Worm (Caenorhabditis elegans) whole organism, L4/young adult: ENCODE results near the gene R13H4.7.

Source experiments
- W03F9.2 ChIP-seq: fragments of 150-350 bp; optimal IDR thresholded peaks from 2 replicates; lab custom pipeline; 2014; ENCODE audit warnings: missing biosample characterization, missing genetic modification characterization
- dao-5 ChIP-seq: sonication (generic microtip); optimal IDR thresholded peaks from 2 replicates; lab custom pipeline; 2016; ENCODE audit warnings: missing genotype, missing genetic modification characterization, moderate library complexity, missing compliant biosample characterization
- him-1 ChIP-seq: sonication (generic microtip); optimal IDR thresholded peaks from 2 replicates; lab custom pipeline; 2016; ENCODE audit warnings: missing genotype, missing genetic modification reagents, missing genetic modification characterization, missing compliant biosample characterization

R13H4.7 gene

DNA sequence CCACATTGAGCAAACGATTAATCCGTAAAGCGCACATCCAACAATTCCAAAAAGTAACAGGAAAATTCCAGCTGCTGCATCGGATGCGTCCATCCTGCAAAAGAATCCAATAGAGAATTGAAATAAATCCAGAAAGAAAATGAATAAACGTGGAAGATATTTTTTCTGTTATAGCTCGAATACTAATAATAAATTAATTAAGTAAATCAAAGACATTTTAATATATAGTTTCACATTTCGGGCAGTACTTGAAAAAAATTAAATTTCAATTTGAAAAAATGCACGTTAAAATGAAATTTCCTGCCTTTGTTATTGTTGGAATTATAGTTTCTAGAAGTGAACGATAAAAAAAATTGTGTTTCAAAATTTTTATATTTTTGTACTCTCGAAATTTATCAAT, at the start of gene R13H4.7:
Gene R13H4.7 (minus strand): TSS at position 101 of the 400 bp plus-strand sequence.
- TF ChIP-seq dao-5 (no peak), W03F9.2 (no peak), him-1 (tag; lab: Kevin White, UChicago) (no peak)

DNA sequence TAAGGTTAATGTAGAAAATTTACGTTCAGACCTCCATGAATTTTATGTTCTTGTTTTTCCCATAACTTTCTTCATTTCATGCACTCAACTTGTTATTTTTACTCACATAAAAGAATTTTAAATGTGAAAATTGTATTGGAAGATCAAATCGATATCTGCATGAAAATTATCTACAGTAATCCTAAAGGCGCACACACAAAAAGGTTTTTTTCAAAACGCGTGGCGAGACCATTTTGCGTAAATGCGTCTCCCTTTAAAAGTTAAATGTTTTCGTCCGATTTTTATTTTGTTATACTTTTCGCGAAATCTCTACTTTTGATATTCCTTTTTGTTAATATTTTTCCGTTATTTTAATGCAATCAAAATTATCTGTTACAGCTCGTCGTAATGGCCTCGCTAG, 49.1 kb upstream of the R13H4.7 start, which contains the start of gene R31.2:
Gene R31.2 (plus strand): TSS at position 388 of the 400 bp plus-strand sequence.
- TF ChIP-seq dao-5 (no peak), W03F9.2 (no peak), him-1 (tag; lab: Kevin White, UChicago) (no peak)

DNA sequence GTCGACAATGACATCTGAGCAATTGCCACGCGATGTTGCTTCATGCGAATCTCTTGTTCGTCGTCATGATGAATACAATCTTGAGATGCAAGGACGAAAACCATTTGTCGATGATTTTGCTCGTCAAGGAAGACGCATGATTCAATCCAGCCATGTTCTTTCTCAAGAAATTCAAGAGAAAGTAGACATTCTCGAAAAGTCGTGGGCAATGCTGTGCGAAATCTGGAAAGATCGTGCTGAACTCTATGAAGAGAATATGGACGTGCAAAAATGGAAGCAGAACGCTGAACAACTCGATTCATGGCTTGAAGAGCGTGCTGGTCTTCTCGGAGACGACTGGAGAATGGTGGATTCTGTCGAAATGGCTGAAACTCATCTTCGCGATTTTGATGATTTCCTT, 45.2 kb upstream of the R13H4.7 start:
- no peak for TF ChIP-seq W03F9.2
- no peak for TF ChIP-seq dao-5
- TF ChIP-seq him-1 (tag; lab: Kevin White, UChicago): no peak

DNA sequence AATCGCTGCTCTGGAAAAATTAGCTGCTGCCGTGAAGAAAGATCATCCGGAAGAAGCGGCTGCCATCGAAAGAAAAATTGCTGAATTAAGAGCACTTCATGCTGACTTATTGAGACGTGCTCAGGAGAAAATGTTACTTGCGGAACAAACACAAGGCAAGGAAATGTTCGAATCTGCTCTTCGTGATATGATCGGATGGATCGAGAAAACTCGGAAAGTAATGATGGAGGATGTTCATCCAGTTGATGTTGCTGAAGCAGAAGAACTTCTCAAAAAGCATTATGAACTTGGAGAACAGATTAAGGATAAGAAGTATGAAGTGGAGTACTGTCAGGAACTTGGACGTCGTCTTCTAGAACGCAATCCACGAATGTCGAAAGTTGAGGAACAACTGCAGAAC, 37.9 kb upstream of the R13H4.7 start:
- no peak for TF ChIP-seq W03F9.2
- TF ChIP-seq him-1 (tag; lab: Kevin White, UChicago): no peak
- no peak for TF ChIP-seq dao-5

DNA sequence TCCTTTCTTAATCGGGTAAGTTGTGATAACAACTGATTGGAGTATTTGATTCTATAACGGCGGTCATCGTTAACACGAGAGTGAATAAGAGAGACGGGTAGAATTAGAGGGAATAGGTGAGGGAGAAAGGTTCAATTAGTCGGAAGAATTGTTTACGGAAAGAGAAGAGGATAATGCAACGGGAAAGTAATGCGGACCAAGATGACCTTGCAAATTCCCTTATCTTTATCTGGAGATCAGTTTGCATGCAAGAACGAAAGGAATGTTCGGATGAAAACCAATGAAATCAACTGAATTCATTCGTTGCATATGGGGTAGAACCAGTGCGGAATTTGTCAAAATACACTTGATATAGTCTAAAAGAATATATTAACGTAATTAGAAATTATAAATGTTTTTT, 34.1 kb upstream of the R13H4.7 start:
- no peak for TF ChIP-seq him-1 (tag; lab: Kevin White, UChicago)
- no peak for TF ChIP-seq W03F9.2
- no peak for TF ChIP-seq dao-5

DNA sequence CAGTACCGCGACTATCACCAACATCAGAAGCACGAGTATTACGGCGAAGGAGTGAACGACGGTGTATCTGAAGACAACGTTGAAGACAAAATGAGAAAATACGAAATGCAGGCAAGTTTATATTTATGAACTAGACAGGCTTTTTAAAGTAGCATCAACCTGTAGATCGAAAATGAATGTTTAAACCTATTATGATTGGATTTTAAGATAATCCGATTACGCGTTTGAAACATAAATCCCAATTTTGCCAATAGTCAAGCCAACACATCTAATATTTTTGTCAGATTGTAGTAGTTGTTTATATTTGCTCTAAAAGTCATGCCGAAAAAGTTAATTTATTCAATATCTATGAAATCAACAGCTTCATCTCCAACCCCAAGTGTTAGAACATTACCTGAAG, 33.2 kb upstream of the R13H4.7 start:
- TF ChIP-seq dao-5: no peak
- TF ChIP-seq W03F9.2: no peak
- no peak for TF ChIP-seq him-1 (tag; lab: Kevin White, UChicago)

DNA sequence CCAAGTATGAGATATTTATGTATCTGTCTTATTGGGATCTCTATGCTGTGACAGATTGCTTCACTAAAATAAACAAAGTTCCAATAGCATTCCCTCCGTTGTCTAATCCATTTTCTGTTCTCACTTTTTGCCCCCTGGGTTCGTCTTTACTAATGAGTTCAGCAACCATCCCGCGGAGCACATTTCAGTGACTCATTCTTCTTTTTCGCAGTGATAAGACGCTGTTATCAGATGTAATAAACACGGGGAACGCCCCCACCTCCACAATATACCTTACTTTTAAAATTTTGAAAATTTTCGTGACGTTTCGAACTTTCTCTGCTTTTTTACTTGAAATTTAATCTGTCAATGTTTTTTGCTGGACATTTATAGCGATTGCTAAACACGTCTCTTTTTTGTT, 32.1 kb upstream of the R13H4.7 start:
- TF ChIP-seq him-1 (tag; lab: Kevin White, UChicago): no peak
- TF ChIP-seq W03F9.2: no peak

DNA sequence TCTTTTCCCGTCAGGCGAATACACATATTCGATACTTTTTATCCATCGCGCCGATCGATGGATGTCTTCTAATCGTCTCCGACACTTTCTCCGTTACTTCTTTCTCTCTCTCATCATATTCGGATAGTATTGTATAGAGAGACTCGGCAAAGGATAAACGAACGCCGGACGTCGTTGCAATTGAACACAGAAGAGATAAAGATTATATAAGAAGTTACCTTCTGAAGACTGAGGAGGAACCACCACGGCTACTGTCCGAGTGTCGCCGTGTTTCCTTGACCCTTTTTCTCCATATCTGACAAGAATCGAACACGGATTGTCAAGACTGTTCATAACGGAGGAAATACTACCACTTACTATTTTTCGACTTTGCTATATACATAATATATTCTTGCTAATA, 31.1 kb upstream of the R13H4.7 start, which contains the start of gene sma-1:
Gene sma-1 (plus strand): TSS at position 301 of the 400 bp plus-strand sequence.
- TF ChIP-seq W03F9.2 (no peak), him-1 (tag; lab: Kevin White, UChicago) (no peak), dao-5 (no peak)

DNA sequence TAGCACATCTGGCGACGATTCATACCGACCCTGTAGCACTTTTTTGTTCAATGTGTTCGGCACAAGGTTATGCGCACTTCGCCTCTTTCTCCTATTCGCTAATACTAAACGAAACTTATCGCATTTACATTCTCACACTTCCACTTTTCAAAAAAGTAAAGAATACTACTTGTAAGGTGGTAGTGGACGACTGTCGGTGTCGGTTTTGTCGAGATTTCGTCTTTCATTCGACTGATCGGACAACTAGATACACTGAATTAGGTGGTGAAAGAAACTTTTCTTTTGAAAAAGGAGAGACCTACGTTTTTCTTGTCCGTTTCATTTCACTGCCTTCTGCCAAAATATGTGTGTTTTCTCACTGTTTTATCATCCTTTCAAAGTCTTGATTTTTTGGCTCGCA, 29.6 kb upstream of the R13H4.7 start:
- TF ChIP-seq dao-5: no peak
- no peak for TF ChIP-seq W03F9.2
- TF ChIP-seq him-1 (tag; lab: Kevin White, UChicago): no peak

DNA sequence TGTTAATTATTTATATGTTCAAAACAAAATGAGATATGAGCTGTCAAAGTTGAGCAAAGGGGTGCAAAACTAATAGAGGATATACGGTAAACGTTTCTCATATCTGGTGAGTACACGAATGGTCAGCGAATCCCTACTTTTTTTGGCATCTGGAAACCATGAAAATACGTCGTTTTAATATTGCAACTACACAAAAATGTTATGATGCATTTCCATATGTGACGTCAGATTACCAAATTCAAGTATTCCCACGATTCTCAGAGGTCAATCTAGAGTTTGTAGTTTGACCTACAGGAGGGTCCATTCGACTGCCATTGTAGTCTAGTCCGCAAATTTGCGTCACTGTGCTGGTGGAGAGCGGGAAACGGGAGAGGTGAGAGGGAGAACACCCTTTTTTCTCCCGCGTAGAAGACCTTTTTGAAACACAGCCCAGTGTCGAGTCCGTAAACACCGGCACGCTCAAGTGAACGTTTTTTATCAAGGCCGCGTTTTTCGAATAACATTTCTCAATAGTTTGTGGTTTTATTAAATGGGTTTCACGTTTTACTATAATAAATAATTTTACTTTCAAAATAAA, 28.4 kb upstream of the R13H4.7 start:
- TF ChIP-seq him-1 (tag; lab: Kevin White, UChicago) (no peak), dao-5 (no peak), W03F9.2 (no peak)

DNA sequence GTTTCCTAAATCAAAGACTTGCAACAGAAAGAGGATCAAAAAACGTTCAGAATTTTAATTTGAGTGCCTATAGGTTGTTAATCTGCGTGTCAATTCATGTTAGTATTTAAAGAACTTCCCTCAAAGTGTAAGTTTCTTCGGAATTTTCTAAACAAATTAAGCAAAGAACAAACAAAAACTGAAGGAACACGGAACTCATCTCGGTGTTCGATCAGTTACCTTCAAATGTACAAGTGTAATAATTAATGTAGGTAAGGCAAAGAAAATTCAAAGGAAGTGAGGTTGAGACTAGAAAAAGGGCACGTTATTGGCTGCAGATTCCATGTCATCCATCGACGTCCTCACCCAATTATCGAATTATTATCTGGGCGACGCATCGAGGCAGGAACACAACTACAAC, 25.9 kb upstream of the R13H4.7 start, which contains the start of gene K12G11.6:
Gene K12G11.6 (plus strand): TSS at position 357 of the 400 bp plus-strand sequence.
- TF ChIP-seq him-1 (tag; lab: Kevin White, UChicago) (no peak), W03F9.2 (no peak), dao-5 (no peak)

DNA sequence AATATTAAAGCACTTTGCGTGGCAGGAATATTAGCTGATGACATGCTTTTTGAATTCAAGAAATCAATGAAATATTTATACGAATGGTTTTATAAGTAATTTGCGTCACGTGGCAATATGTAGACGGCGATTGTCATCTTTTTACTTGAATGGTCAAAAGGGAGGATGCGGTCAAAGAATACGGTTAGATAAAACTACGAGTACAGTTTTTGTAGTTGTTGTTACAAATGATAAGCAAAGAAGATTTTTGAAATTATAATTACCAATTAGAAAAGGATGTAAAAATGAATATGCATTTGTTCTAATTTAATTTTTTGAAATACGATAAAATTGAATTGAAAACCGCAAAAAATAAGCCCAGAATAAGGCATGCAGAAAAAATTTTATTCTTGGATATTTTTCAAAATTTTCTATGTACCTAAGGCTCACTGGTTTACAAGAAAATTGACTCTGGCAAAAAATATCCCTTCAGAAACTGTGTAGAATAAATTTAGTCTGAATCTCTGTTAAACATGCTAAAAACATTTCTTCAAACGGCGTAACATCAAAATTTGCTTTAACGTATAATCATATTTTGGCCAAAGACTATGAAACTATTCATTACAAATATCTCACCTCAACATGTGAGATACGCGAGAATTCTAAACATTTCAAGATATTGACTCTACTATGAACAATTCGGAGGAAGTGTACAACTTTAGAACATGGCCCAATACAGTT, 23.3 kb upstream of the R13H4.7 start, which contains the start of the genes sodh-2 and srx-76:
Gene sodh-2 (minus strand): TSS at position 101 of the 720 bp plus-strand sequence.
Gene srx-76 (plus strand): TSS at position 670 of the 720 bp plus-strand sequence.
- TF ChIP-seq dao-5 (no peak), him-1 (tag; lab: Kevin White, UChicago) (no peak), W03F9.2 (no peak)

DNA sequence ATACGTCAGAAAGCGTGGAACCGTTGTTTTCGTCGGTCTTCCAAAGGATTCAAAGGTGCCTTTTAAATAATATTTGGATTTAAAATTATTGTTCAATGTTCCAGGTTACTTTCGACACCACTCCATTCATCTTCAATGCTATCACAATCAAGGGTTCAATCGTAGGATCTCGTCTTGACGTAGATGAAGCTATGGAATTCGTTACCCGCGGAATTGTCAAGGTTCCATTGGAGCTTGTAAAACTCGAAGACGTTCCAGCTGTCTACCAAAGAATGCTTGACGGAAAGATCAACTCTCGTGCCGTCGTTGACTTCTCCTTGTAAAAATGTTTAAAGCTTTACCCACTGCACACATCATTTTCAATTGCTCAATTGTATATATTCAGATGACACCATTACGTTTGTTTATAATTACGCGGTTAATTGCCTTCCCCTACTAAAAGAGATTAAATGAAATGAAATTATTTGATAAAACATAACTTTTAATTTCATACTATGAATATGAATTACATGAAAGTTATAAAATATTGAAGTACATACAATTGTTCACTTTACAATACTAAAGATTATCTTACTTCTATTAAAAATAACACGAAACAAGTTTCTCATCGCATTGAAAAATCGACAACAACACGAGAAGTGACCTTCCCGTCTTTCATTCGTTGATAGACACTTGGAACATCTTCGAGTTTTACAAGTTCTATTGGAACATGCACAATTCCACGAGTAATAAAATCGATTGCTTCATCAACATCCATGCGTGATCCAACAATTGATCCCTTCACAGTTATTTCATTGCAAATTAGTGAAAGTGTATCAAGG, 21.3 kb upstream of the R13H4.7 start:
- TF ChIP-seq dao-5 (no peak), W03F9.2 (no peak), him-1 (tag; lab: Kevin White, UChicago) (no peak)

DNA sequence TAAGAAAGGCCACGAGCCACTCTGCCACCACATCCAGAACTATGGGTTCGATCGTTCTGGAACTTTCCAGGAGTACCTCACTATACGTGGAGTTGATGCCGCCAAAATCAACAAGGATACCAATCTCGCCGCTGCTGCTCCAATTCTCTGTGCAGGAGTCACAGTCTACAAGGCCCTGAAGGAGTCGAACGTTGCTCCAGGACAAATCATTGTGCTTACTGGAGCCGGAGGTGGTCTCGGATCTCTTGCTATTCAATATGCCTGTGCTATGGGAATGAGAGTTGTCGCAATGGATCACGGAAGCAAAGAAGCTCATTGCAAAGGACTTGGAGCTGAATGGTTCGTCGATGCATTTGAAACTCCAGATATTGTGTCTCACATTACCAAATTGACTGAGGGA, 20.6 kb upstream of the R13H4.7 start:
- TF ChIP-seq W03F9.2 (no peak), him-1 (tag; lab: Kevin White, UChicago) (no peak), dao-5 (no peak)
